Fruit fly (Drosophila melanogaster) whole organism, embryonic: Measurements from ENCODE around the gene CSN6.

ENCODE experiments used
- Abd-B ChIP-seq: fragments of 200-800 bp; sonication (Bioruptor generic); optimal IDR thresholded peaks from 2 replicates; lab custom pipeline; 2018; ENCODE audit warnings: missing biosample characterization, mild to moderate bottlenecking, missing genetic modification characterization, moderate library complexity
- Asciz ChIP-seq: fragments of 200-800 bp; sonication (Bioruptor generic); optimal IDR thresholded peaks from 2 replicates; lab custom pipeline; 2017; ENCODE audit warnings: missing biosample characterization, mild to moderate bottlenecking, missing genetic modification characterization, missing genetic modification reagents
- Blimp-1 ChIP-seq: fragments of 200-800 bp; sonication (Bioruptor generic); optimal IDR thresholded peaks from 3 replicates; lab custom pipeline; 2018; ENCODE audit warnings: missing biosample characterization, missing genetic modification characterization, mild to moderate bottlenecking, moderate library complexity, missing genetic modification reagents
- CG10267 ChIP-seq: fragments of 200-800 bp; sonication (Bioruptor generic); optimal IDR thresholded peaks from 2 replicates; lab custom pipeline; 2018; ENCODE audit warnings: missing biosample characterization, mild to moderate bottlenecking, missing genetic modification characterization, moderate library complexity
- CG10274 ChIP-seq: fragments of 200-800 bp; sonication (Bioruptor generic); optimal IDR thresholded peaks from 3 replicates; lab custom pipeline; 2017; ENCODE audit warnings: missing biosample characterization, mild to moderate bottlenecking, missing genetic modification characterization
- CG10431 ChIP-seq: fragments of 200-800 bp; sonication (Bioruptor generic); optimal IDR thresholded peaks from 3 replicates; lab custom pipeline; 2018; ENCODE audit warnings: missing biosample characterization, mild to moderate bottlenecking, missing genetic modification characterization
- CG10959 ChIP-seq: fragments of 200-800 bp; sonication (Bioruptor generic); IDR thresholded peaks from 2 replicates; pipeline ENCODE4 v1.3.6; 2022; ENCODE audit warnings: missing biosample characterization, missing genetic modification characterization
- CG11456 ChIP-seq: fragments of 200-800 bp; sonication (Bioruptor generic); IDR thresholded peaks from 3 replicates; pipeline ENCODE4 v1.3.6; 2022; ENCODE audit warnings: missing biosample characterization, missing genetic modification characterization
- CG14014 ChIP-seq: fragments of 200-800 bp; sonication (Bioruptor generic); IDR thresholded peaks from 2 replicates; pipeline ENCODE4 v1.3.6; 2022; ENCODE audit warnings: missing biosample characterization, missing genetic modification characterization
- CG14667 ChIP-seq: fragments of 200-800 bp; sonication (Bioruptor generic); IDR thresholded peaks from 2 replicates; pipeline ENCODE4 v1.3.6; 2022; ENCODE audit warnings: missing biosample characterization, missing genetic modification characterization
- CG15514 ChIP-seq: fragments of 200-800 bp; sonication (Bioruptor generic); optimal IDR thresholded peaks from 3 replicates; lab custom pipeline; 2017; ENCODE audit warnings: missing biosample characterization, missing genetic modification characterization, mild to moderate bottlenecking, moderate library complexity, missing genetic modification reagents
- CG2712 ChIP-seq: fragments of 200-800 bp; optimal IDR thresholded peaks from 3 replicates; lab custom pipeline; 2019; ENCODE audit warnings: missing biosample characterization, mild to moderate bottlenecking, missing genetic modification characterization, moderate library complexity
- CG34376 ChIP-seq: fragments of 200-800 bp; sonication (Bioruptor generic); optimal IDR thresholded peaks from 2 replicates; lab custom pipeline; 2018; ENCODE audit warnings: missing biosample characterization, mild to moderate bottlenecking, missing genetic modification characterization
- CG4424 ChIP-seq: fragments of 200-800 bp; sonication (Bioruptor generic); optimal IDR thresholded peaks from 3 replicates; lab custom pipeline; 2016; ENCODE audit warnings: missing biosample characterization, missing genetic modification characterization
- CG4730 ChIP-seq: fragments of 200-800 bp; sonication (Bioruptor generic); IDR thresholded peaks from 2 replicates; pipeline ENCODE4 v1.3.6; 2022; ENCODE audit warnings: missing biosample characterization, missing genetic modification characterization
- CG7928 ChIP-seq: fragments of 200-800 bp; sonication (Bioruptor generic); optimal IDR thresholded peaks from 2 replicates; lab custom pipeline; 2017; ENCODE audit warnings: missing biosample characterization, mild to moderate bottlenecking, missing genetic modification characterization
- CG9817 ChIP-seq: fragments of 200-800 bp; sonication (Bioruptor generic); optimal IDR thresholded peaks from 2 replicates; lab custom pipeline; 2018; ENCODE audit warnings: missing biosample characterization, mild to moderate bottlenecking, missing genetic modification characterization, moderate library complexity
- CHES-1-like ChIP-seq: fragments of 200-800 bp; sonication (Bioruptor generic); optimal IDR thresholded peaks from 2 replicates; lab custom pipeline; 2016; ENCODE audit warnings: missing biosample characterization, missing genetic modification characterization
- D ChIP-seq, 2 experiments: fragments of 200-800 bp in 1 of 2; fragments of >200 bp in 1 of 2; sonication (Bioruptor generic) in 1 of 2; optimal IDR thresholded peaks; 2 replicates in 1 of 2; 3 replicates in 1 of 2; lab custom pipeline; 2017; ENCODE audit warnings: mild to moderate bottlenecking in 1 of 2, missing biosample characterization in 1 of 2, missing genetic modification characterization in 1 of 2, missing genetic modification reagents in 1 of 2
- Dbx ChIP-seq: fragments of 200-800 bp; sonication (Bioruptor generic); IDR thresholded peaks from 3 replicates; pipeline ENCODE4 v1.3.6; 2022; ENCODE audit warnings: missing biosample characterization, missing genetic modification characterization
- E2f2 ChIP-seq: fragments of 200-800 bp; sonication (Bioruptor generic); IDR thresholded peaks from 2 replicates; pipeline ENCODE4 v1.3.6; 2022; ENCODE audit warnings: missing biosample characterization, missing genetic modification characterization
- H2.0 ChIP-seq: fragments of 200-800 bp; sonication (Bioruptor generic); IDR thresholded peaks from 2 replicates; pipeline ENCODE4 v1.3.6; 2022; ENCODE audit warnings: missing biosample characterization, missing genetic modification characterization
- HLHmδ ChIP-seq: fragments of 200-800 bp; sonication (Bioruptor generic); optimal IDR thresholded peaks from 2 replicates; lab custom pipeline; 2018; ENCODE audit warnings: missing biosample characterization, mild to moderate bottlenecking, missing genetic modification characterization, moderate library complexity
- HmgZ ChIP-seq: fragments of 200-800 bp; sonication (Bioruptor generic); optimal IDR thresholded peaks from 2 replicates; lab custom pipeline; 2018; ENCODE audit warnings: missing biosample characterization, mild to moderate bottlenecking, missing genetic modification characterization
- Hr3 ChIP-seq: fragments of 200-800 bp; sonication (Bioruptor generic); optimal IDR thresholded peaks from 3 replicates; lab custom pipeline; 2016; ENCODE audit warnings: missing biosample characterization, missing genetic modification characterization
- Ravus ChIP-seq: fragments of 200-800 bp; sonication (Bioruptor generic); IDR thresholded peaks from 2 replicates; pipeline ENCODE4 v1.3.6; 2022; ENCODE audit warnings: missing biosample characterization, missing genetic modification characterization
- Side ChIP-seq: fragments of 200-800 bp; sonication (Bioruptor generic); optimal IDR thresholded peaks from 2 replicates; lab custom pipeline; 2016; ENCODE audit warnings: missing biosample characterization, missing genetic modification characterization
- TFAM ChIP-seq: fragments of 200-800 bp; sonication (Bioruptor generic); optimal IDR thresholded peaks from 2 replicates; lab custom pipeline; 2017; ENCODE audit warnings: missing biosample characterization, missing genetic modification characterization, inconsistent platforms
- ara ChIP-seq: fragments of 200-800 bp; sonication (Bioruptor generic); IDR thresholded peaks from 2 replicates; pipeline ENCODE4 v1.3.6; 2022; ENCODE audit warnings: missing biosample characterization, missing genetic modification characterization
- ato ChIP-seq: fragments of 200-800 bp; sonication (Bioruptor generic); IDR thresholded peaks from 2 replicates; pipeline ENCODE4 v1.3.6; 2022; ENCODE audit warnings: missing biosample characterization, missing genetic modification characterization; ENCODE audit not compliant: partially characterized antibody
- caup ChIP-seq: fragments of 200-800 bp; sonication (Bioruptor generic); optimal IDR thresholded peaks from 3 replicates; lab custom pipeline; 2017; ENCODE audit warnings: missing biosample characterization, mild to moderate bottlenecking, missing genetic modification characterization, moderate library complexity; ENCODE audit not compliant: severe bottlenecking
- dati ChIP-seq: fragments of 200-800 bp; sonication (Bioruptor generic); IDR thresholded peaks from 2 replicates; pipeline ENCODE4 v1.3.6; 2022; ENCODE audit warnings: missing biosample characterization, missing genetic modification characterization
- fu2 ChIP-seq: fragments of 200-800 bp; sonication (Bioruptor generic); optimal IDR thresholded peaks from 2 replicates; lab custom pipeline; 2016; ENCODE audit warnings: missing biosample characterization, missing genetic modification characterization
- h ChIP-seq: fragments of >200 bp; optimal IDR thresholded peaks from 2 replicates; lab custom pipeline; 2017
- her ChIP-seq: fragments of 200-800 bp; sonication (Bioruptor generic); optimal IDR thresholded peaks from 2 replicates; lab custom pipeline; 2016; ENCODE audit warnings: missing biosample characterization, missing genetic modification characterization
- kah ChIP-seq: fragments of 200-800 bp; sonication (Bioruptor generic); optimal IDR thresholded peaks from 2 replicates; lab custom pipeline; 2018; ENCODE audit warnings: missing biosample characterization, mild to moderate bottlenecking, missing genetic modification characterization
- nom ChIP-seq: fragments of 200-800 bp; sonication (Bioruptor generic); optimal IDR thresholded peaks from 2 replicates; lab custom pipeline; 2017; ENCODE audit warnings: missing biosample characterization, missing genetic modification characterization, mild to moderate bottlenecking, moderate library complexity, missing genetic modification reagents
- pb ChIP-seq: fragments of 200-800 bp; sonication (Bioruptor generic); optimal IDR thresholded peaks from 3 replicates; lab custom pipeline; 2016; ENCODE audit warnings: missing biosample characterization, missing genetic modification characterization
- pho ChIP-seq: fragments of 200-800 bp; sonication (Bioruptor generic); optimal IDR thresholded peaks from 2 replicates; lab custom pipeline; 2016; ENCODE audit warnings: missing biosample characterization, missing genetic modification characterization
- pros ChIP-seq: fragments of 200-800 bp; sonication (Bioruptor generic); optimal IDR thresholded peaks from 3 replicates; lab custom pipeline; 2019; ENCODE audit warnings: missing biosample characterization, mild to moderate bottlenecking, missing genetic modification characterization, moderate library complexity
- sc ChIP-seq, 3 experiments: fragments of >200 bp in 2 of 3; fragments of 200-800 bp in 1 of 3; sonication (Bioruptor generic) in 1 of 3; optimal IDR thresholded peaks; 2 replicates in 2 of 3; 3 replicates in 1 of 3; lab custom pipeline; 2017; ENCODE audit warnings: mild to moderate bottlenecking in 1 of 3, missing biosample characterization in 1 of 3, missing genetic modification characterization in 1 of 3, missing genetic modification reagents in 1 of 3
- scrt ChIP-seq: fragments of 200-800 bp; sonication (Bioruptor generic); optimal IDR thresholded peaks from 2 replicates; lab custom pipeline; 2018; ENCODE audit warnings: missing biosample characterization, mild to moderate bottlenecking, missing genetic modification characterization, moderate library complexity
- sisA ChIP-seq: fragments of 200-800 bp; sonication (Bioruptor generic); IDR thresholded peaks from 2 replicates; pipeline ENCODE4 v1.3.6; 2022; ENCODE audit warnings: missing biosample characterization, missing genetic modification characterization
- sna ChIP-seq: fragments of 200-800 bp; sonication (Bioruptor generic); IDR thresholded peaks from 2 replicates; pipeline ENCODE4 v1.3.6; 2022; ENCODE audit warnings: missing biosample characterization, missing genetic modification characterization; ENCODE audit not compliant: partially characterized antibody
- ssp ChIP-seq: fragments of 200-800 bp; sonication (Bioruptor generic); IDR thresholded peaks from 2 replicates; pipeline ENCODE4 v1.3.6; 2022; ENCODE audit warnings: missing biosample characterization, missing genetic modification characterization
- stwl ChIP-seq: fragments of 200-800 bp; sonication (Bioruptor generic); optimal IDR thresholded peaks from 3 replicates; lab custom pipeline; 2018; ENCODE audit warnings: missing biosample characterization, mild to moderate bottlenecking, missing genetic modification characterization, moderate library complexity
- toy ChIP-seq: fragments of 200-800 bp; sonication (Bioruptor generic); IDR thresholded peaks from 2 replicates; pipeline ENCODE4 v1.3.6; 2022; ENCODE audit warnings: missing biosample characterization, missing genetic modification characterization
- wor ChIP-seq: fragments of 200-800 bp; sonication (Bioruptor generic); IDR thresholded peaks from 2 replicates; pipeline ENCODE4 v1.3.6; 2022; ENCODE audit warnings: missing biosample characterization, missing genetic modification characterization
- zen2 ChIP-seq: fragments of 200-800 bp; sonication (Bioruptor generic); IDR thresholded peaks from 3 replicates; pipeline ENCODE4 v1.3.6; 2022; ENCODE audit warnings: missing biosample characterization, missing genetic modification characterization; ENCODE audit not compliant: partially characterized antibody

CSN6 gene

dm6 chr3R:22587419-22587963 is 6.9 kb downstream of the CSN6 start, which contains the start of gene Efa6 (continued):
- TF ChIP-seq D (optimal IDR thresholded peaks at IDR 0.05; lab: Kevin White, UChicago) (no peak), D (GFP tag; optimal IDR thresholded peaks at IDR 0.05; lab: Kevin White, UChicago) (no peak), wor (GFP tag; lab: Robert Waterston, UW) (no peak), sna (GFP tag; lab: Robert Waterston, UW) (peak; percentile 98), CG34376 (GFP tag; lab: Kevin White, UChicago) (peak; percentile 65), Side (GFP tag; lab: Kevin White, UChicago) (no peak), h (lab: Kevin White, UChicago) (no peak), TFAM (GFP tag; lab: Kevin White, UChicago) (no peak), CHES-1-like (GFP tag; lab: Kevin White, UChicago) (no peak), toy (GFP tag; lab: Robert Waterston, UW) (no peak), CG10274 (GFP tag; lab: Kevin White, UChicago) (no peak), sisA (GFP tag; lab: Robert Waterston, UW) (no peak), CG10267 (peak; percentile 99), CG15514 (GFP tag; lab: Kevin White, UChicago) (peak; percentile 94), zen2 (GFP tag; lab: Robert Waterston, UW) (peak; percentile 77; the same call in 1 of the 3 replicates), HmgZ (tag; lab: Kevin White, UChicago) (peak; percentile 74), CG14014 (GFP tag; lab: Robert Waterston, UW) (no peak), pros (GFP tag; lab: Kevin White, UChicago) (no peak), her (GFP tag; lab: Kevin White, UChicago) (no peak), ara (GFP tag; lab: Robert Waterston, UW) (no peak), CG10431 (GFP tag; lab: Kevin White, UChicago) (no peak), Abd-B (GFP tag; lab: Kevin White, UChicago) (peak; percentile 45), Dbx (GFP tag; lab: Robert Waterston, UW) (no peak), HLHmδ (GFP tag; lab: Kevin White, UChicago) (no peak), CG4730 (GFP tag; lab: Robert Waterston, UW) (no peak), stwl (tag; lab: Kevin White, UChicago) (peak; percentile 78), CG11456 (GFP tag; lab: Robert Waterston, UW) (no peak), kah (GFP tag; lab: Kevin White, UChicago) (no peak), Blimp-1 (GFP tag; lab: Kevin White, UChicago) (peak; percentile 33), Hr3 (GFP tag; lab: Kevin White, UChicago) (peak; percentile 43), H2.0 (GFP tag; lab: Robert Waterston, UW) (no peak), E2f2 (peak; percentile 91), fu2 (GFP tag; lab: Kevin White, UChicago) (no peak), pb (GFP tag; lab: Kevin White, UChicago) (peak; percentile 4), ssp (GFP tag; lab: Robert Waterston, UW) (0 out of 2 replicates have a peak, but pooled peaks have one; percentile 9), CG10959 (GFP tag; lab: Robert Waterston, UW) (no peak), scrt (no peak), Ravus (GFP tag; lab: Robert Waterston, UW) (no peak), CG14667 (GFP tag; lab: Robert Waterston, UW) (no peak), dati (GFP tag; lab: Robert Waterston, UW) (no peak), caup (GFP tag; lab: Kevin White, UChicago) (peak; percentile 5), ato (GFP tag; lab: Robert Waterston, UW) (peak; percentile 66; the same call in 1 of the 2 replicates), pho (GFP tag; lab: Kevin White, UChicago) (no peak), CG9817 (tag; lab: Kevin White, UChicago) (peak; percentile 44), CG4424 (GFP tag; lab: Kevin White, UChicago) (peak; percentile 56), nom (GFP tag; lab: Kevin White, UChicago) (peak; percentile 54), CG7928 (GFP tag; lab: Kevin White, UChicago) (peak; percentile 23), CG2712 (peak; percentile 74), sc (optimal IDR thresholded peaks at IDR 0.05; lab: Kevin White, UChicago) (no peak), sc (GFP tag; optimal IDR thresholded peaks at IDR 0.05; lab: Kevin White, UChicago) (no peak), Asciz (GFP tag; lab: Kevin White, UChicago) (no peak)
